Worm (Caenorhabditis elegans) whole organism, mixed stage, embryonic: ENCODE results near the gene ruvb-2.
A peak's percentile ranks its signal among the peaks of the same experiment; 100 is the strongest.

Experiments
- M03D4.4 ChIP-seq: sonication (generic microtip); optimal IDR thresholded peaks from 2 replicates; lab custom pipeline; 2017; ENCODE audit warnings: mild to moderate bottlenecking, missing genetic modification characterization, missing compliant biosample characterization
- ceh-39 ChIP-seq: fragments of 150-350 bp; optimal IDR thresholded peaks from 2 replicates; lab custom pipeline; 2014; ENCODE audit warnings: missing biosample characterization, missing genetic modification characterization
- ceh-43 ChIP-seq: fragments of 200-800 bp; sonication (Bioruptor generic); optimal IDR thresholded peaks from 2 replicates; lab custom pipeline; 2018; ENCODE audit warnings: mild to moderate bottlenecking, missing genetic modification characterization, moderate library complexity, missing compliant biosample characterization
- ceh-83 ChIP-seq: fragments of 200-800 bp; sonication (Bioruptor generic); optimal IDR thresholded peaks from 2 replicates; lab custom pipeline; 2018; ENCODE audit warnings: mild to moderate bottlenecking, missing genetic modification characterization, missing compliant biosample characterization
- ces-1 ChIP-seq: fragments of 150-350 bp; optimal IDR thresholded peaks from 2 replicates; lab custom pipeline; 2014; ENCODE audit warnings: missing biosample characterization, missing genetic modification reagents, missing genetic modification characterization
- cnd-1 ChIP-seq: fragments of 200-800 bp; sonication (Bioruptor generic); optimal IDR thresholded peaks from 2 replicates; lab custom pipeline; 2018; ENCODE audit warnings: mild to moderate bottlenecking, missing genetic modification characterization, missing compliant biosample characterization
- drap-1 ChIP-seq: fragments of 200-800 bp; sonication (Bioruptor generic); optimal IDR thresholded peaks from 3 replicates; lab custom pipeline; 2018; ENCODE audit warnings: mild to moderate bottlenecking, missing genetic modification characterization, missing compliant biosample characterization
- elt-1 ChIP-seq: sonication (generic microtip); optimal IDR thresholded peaks from 2 replicates; lab custom pipeline; 2017; ENCODE audit warnings: missing genetic modification characterization, mild to moderate bottlenecking, missing compliant biosample characterization, antibody characterized with exemption, moderate library complexity, borderline replicate concordance; ENCODE audit not compliant: insufficient read depth
- flh-1 ChIP-seq: fragments of 200-800 bp; sonication (Bioruptor generic); optimal IDR thresholded peaks from 2 replicates; lab custom pipeline; 2018; ENCODE audit warnings: mild to moderate bottlenecking, missing genetic modification characterization, moderate library complexity, missing compliant biosample characterization
- lin-13 ChIP-seq: fragments of 150-350 bp; optimal IDR thresholded peaks from 2 replicates; lab custom pipeline; 2014; ENCODE audit warnings: missing biosample characterization, missing genetic modification characterization
- lsy-2 ChIP-seq: fragments of 150-350 bp; optimal IDR thresholded peaks from 2 replicates; lab custom pipeline; 2014; ENCODE audit warnings: missing biosample characterization, missing genetic modification characterization
- mab-5 ChIP-seq: fragments of 150-350 bp; optimal IDR thresholded peaks from 2 replicates; lab custom pipeline; 2014; ENCODE audit warnings: missing biosample characterization, missing genetic modification characterization
- nhr-12 ChIP-seq: fragments of 150-350 bp; optimal IDR thresholded peaks from 2 replicates; lab custom pipeline; 2014; ENCODE audit warnings: missing biosample characterization, missing genetic modification characterization
- nhr-2 ChIP-seq: fragments of 150-350 bp; optimal IDR thresholded peaks from 2 replicates; lab custom pipeline; 2014; ENCODE audit warnings: missing biosample characterization, missing genetic modification characterization
- nhr-237 ChIP-seq: fragments of 150-350 bp; optimal IDR thresholded peaks from 2 replicates; lab custom pipeline; 2014; ENCODE audit warnings: missing biosample characterization, missing genetic modification characterization
- nhr-28 ChIP-seq: fragments of 150-350 bp; optimal IDR thresholded peaks from 2 replicates; lab custom pipeline; 2014; ENCODE audit warnings: missing biosample characterization, missing genetic modification characterization
- nhr-76 ChIP-seq: sonication (generic microtip); optimal IDR thresholded peaks from 2 replicates; lab custom pipeline; 2017; ENCODE audit warnings: missing biosample characterization, missing genetic modification characterization
- pha-4 ChIP-seq: fragments of 150-350 bp; optimal IDR thresholded peaks from 2 replicates; lab custom pipeline; 2018; ENCODE audit warnings: missing biosample characterization, missing genetic modification reagents, missing genetic modification characterization
- snpc-4 ChIP-seq: fragments of 150-350 bp; optimal IDR thresholded peaks from 2 replicates; lab custom pipeline; 2014; ENCODE audit warnings: missing biosample characterization, missing genetic modification characterization
- sptf-1 ChIP-seq: sonication (generic microtip); optimal IDR thresholded peaks from 2 replicates; lab custom pipeline; 2017; ENCODE audit warnings: mild to moderate bottlenecking, missing genetic modification characterization, moderate library complexity, missing compliant biosample characterization
- tbx-8 ChIP-seq: fragments of 200-800 bp; sonication (Bioruptor generic); optimal IDR thresholded peaks from 2 replicates; lab custom pipeline; 2018; ENCODE audit warnings: mild to moderate bottlenecking, missing genetic modification characterization, moderate library complexity, missing compliant biosample characterization
- unc-120 ChIP-seq: sonication (generic microtip); optimal IDR thresholded peaks from 2 replicates; lab custom pipeline; 2017; ENCODE audit warnings: missing genetic modification characterization, missing compliant biosample characterization; ENCODE audit not compliant: poor library complexity, severe bottlenecking
- unc-39 ChIP-seq: fragments of 150-350 bp; optimal IDR thresholded peaks from 2 replicates; lab custom pipeline; 2014; ENCODE audit warnings: missing biosample characterization, missing genetic modification characterization
- zip-8 ChIP-seq: fragments of 150-350 bp; optimal IDR thresholded peaks from 2 replicates; lab custom pipeline; 2014; ENCODE audit warnings: missing biosample characterization, missing genetic modification characterization
- ztf-11 ChIP-seq: fragments of 150-350 bp; optimal IDR thresholded peaks from 2 replicates; lab custom pipeline; 2014; ENCODE audit warnings: missing biosample characterization, missing genetic modification characterization

ruvb-2 gene

ce11 chrIV:6879666-6880210 is 39.5 kb downstream of the ruvb-2 start:
- TF ChIP-seq ceh-83 (GFP tag; lab: Kevin White, UChicago), result no peak
- no peak for TF ChIP-seq nhr-237 (tag; lab: Kevin White, UChicago)

- no peak for TF ChIP-seq drap-1 (GFP tag; lab: Kevin White, UChicago)
- TF ChIP-seq cnd-1 (tag; lab: Kevin White, UChicago), result peak; percentile 23
Observed at ce11 chrIV:6878912-6879554, 40.2 kb downstream of the ruvb-2 start.

- no peak for TF ChIP-seq lin-13 (tag; lab: Kevin White, UChicago)
- no peak for TF ChIP-seq M03D4.4 (tag; lab: Kevin White, UChicago)
- no peak for TF ChIP-seq nhr-12 (tag; lab: Kevin White, UChicago)
- TF ChIP-seq lsy-2, result no peak
- no peak for TF ChIP-seq nhr-76
- TF ChIP-seq drap-1 (GFP tag; lab: Kevin White, UChicago), result no peak
- TF ChIP-seq elt-1 (tag; lab: Kevin White, UChicago), result no peak
- no peak for TF ChIP-seq nhr-2 (tag; lab: Kevin White, UChicago)
- no peak for TF ChIP-seq ceh-83 (GFP tag; lab: Kevin White, UChicago)
- TF ChIP-seq unc-39 (tag; lab: Kevin White, UChicago), result no peak
- TF ChIP-seq snpc-4 (tag; lab: Kevin White, UChicago), result no peak
- TF ChIP-seq pha-4 (tag; lab: Kevin White, UChicago), result no peak
- no peak for TF ChIP-seq flh-1 (GFP tag; lab: Kevin White, UChicago)
- TF ChIP-seq mab-5 (tag; lab: Kevin White, UChicago), result no peak
- no peak for TF ChIP-seq ceh-39
- no peak for TF ChIP-seq unc-120 (tag; lab: Kevin White, UChicago)
- no peak for TF ChIP-seq tbx-8
- TF ChIP-seq zip-8 (tag; lab: Kevin White, UChicago), result no peak
- no peak for TF ChIP-seq ces-1
Observed at ce11 chrIV:6872958-6873357, 46.2 kb downstream of the ruvb-2 start, which contains the start of gene srx-19. Gene srx-19 (plus strand): TSS chrIV:6873258.

ce11 chrIV:6867791-6868190 is 51.4 kb downstream of the ruvb-2 start, which contains the start of gene srx-20:
Gene srx-20 (plus strand): TSS chrIV:6868091.
- TF ChIP-seq mab-5 (tag; lab: Kevin White, UChicago), result no peak
- TF ChIP-seq nhr-76, result no peak
- TF ChIP-seq sptf-1 (tag; lab: Kevin White, UChicago), result no peak
- TF ChIP-seq ztf-11, result no peak
- TF ChIP-seq lin-13 (tag; lab: Kevin White, UChicago), result no peak
- TF ChIP-seq nhr-28 (tag; lab: Kevin White, UChicago), result no peak
- no peak for TF ChIP-seq elt-1 (tag; lab: Kevin White, UChicago)
- TF ChIP-seq M03D4.4 (tag; lab: Kevin White, UChicago), result no peak
- TF ChIP-seq ceh-43 (GFP tag; lab: Kevin White, UChicago), result no peak
- no peak for TF ChIP-seq unc-120 (tag; lab: Kevin White, UChicago)
- no peak for TF ChIP-seq nhr-12 (tag; lab: Kevin White, UChicago)
- no peak for TF ChIP-seq pha-4 (tag; lab: Kevin White, UChicago)
- TF ChIP-seq ces-1, result no peak
- no peak for TF ChIP-seq zip-8 (tag; lab: Kevin White, UChicago)
- TF ChIP-seq, all 35 proteins: peak for 0
